Fruit fly (Drosophila melanogaster): Measurements from ENCODE around the gene CG31229.

The CG31229 gene

DNA sequence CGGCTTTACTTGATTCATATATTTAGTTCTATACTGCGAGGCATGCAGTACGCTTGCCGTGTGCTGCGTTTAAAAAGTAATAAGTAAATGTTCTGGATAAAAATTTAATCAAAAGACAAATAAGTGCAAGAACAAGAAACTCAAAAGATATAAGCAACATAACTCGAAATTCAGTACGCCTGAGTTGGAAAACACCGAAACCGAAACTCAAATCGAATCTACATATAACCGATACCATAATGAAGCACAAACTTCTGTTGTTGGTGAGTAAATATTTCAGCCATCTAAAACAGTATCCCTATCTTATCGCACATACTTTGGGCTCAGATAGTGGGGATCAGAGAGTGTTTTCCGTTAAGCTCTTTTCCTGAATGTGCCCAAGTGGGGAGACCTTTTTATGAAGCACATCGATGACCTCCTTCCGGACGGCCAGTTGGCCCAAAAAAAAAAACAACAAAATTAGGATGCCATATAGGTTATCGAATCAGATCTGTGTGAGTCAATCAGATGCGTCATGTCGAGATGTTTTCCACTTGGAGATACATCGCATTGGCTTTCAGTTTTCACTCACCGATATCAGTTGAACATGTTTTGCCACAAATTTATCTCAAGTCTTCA lies 3.6 kb downstream of the CG31229 start, which contains the start of gene CG31230 (continued):
- TF ChIP-seq Hand (GFP tag; optimal IDR thresholded peaks at IDR 0.05) = no peak
- TF ChIP-seq CG31365 (tag; optimal IDR thresholded peaks at IDR 0.05) = peak; percentile 2
- TF ChIP-seq Lim3 (GFP tag; IDR thresholded peaks at IDR 0.05) = no peak
- no peak for TF ChIP-seq Opbp (GFP tag; IDR thresholded peaks at IDR 0.05; ENCODE audit: partially characterized antibody)
- no peak for TF ChIP-seq CG9797 (GFP tag; optimal IDR thresholded peaks at IDR 0.05)
- TF ChIP-seq fd102C (GFP tag; optimal IDR thresholded peaks at IDR 0.05) = no peak
- TF ChIP-seq corto (GFP tag; optimal IDR thresholded peaks at IDR 0.05) = no peak
- TF ChIP-seq Spps (tag; optimal IDR thresholded peaks at IDR 0.05) = no peak
- TF ChIP-seq CG3065 (GFP tag; optimal IDR thresholded peaks at IDR 0.05) = no peak
- no peak for TF ChIP-seq ewg (GFP tag; optimal IDR thresholded peaks at IDR 0.05)
- no peak for TF ChIP-seq dimm (GFP tag; IDR thresholded peaks at IDR 0.05)
- TF ChIP-seq CG7357 (GFP tag; IDR thresholded peaks at IDR 0.05) = no peak
- TF ChIP-seq Taf1 (GFP tag; IDR thresholded peaks at IDR 0.05) = no peak
- no peak for TF ChIP-seq fu2 (GFP tag; optimal IDR thresholded peaks at IDR 0.05)
- TF ChIP-seq sob (GFP tag; IDR thresholded peaks at IDR 0.05) = no peak
- TF ChIP-seq Vsx1 (GFP tag; optimal IDR thresholded peaks at IDR 0.05) = no peak
- TF ChIP-seq Pdp1 (GFP tag; optimal IDR thresholded peaks at IDR 0.05) = no peak
- TF ChIP-seq Blimp-1 (GFP tag; optimal IDR thresholded peaks at IDR 0.05) = no peak
- TF ChIP-seq Sry-β (GFP tag; optimal IDR thresholded peaks at IDR 0.05) = no peak
- TF ChIP-seq CG8089 (GFP tag; optimal IDR thresholded peaks at IDR 0.05) = no peak
- TF ChIP-seq gro (GFP tag; optimal IDR thresholded peaks at IDR 0.05) = no peak
- no peak for TF ChIP-seq TFAM (GFP tag; optimal IDR thresholded peaks at IDR 0.05)
- TF ChIP-seq CG1603 (tag; optimal IDR thresholded peaks at IDR 0.05) = no peak
- no peak for TF ChIP-seq nau (GFP tag; optimal IDR thresholded peaks at IDR 0.05)
- no peak for TF ChIP-seq odd (GFP tag; optimal IDR thresholded peaks at IDR 0.05)
- no peak for TF ChIP-seq Hr39 (optimal IDR thresholded peaks at IDR 0.05)
- no peak for TF ChIP-seq BtbVII (GFP tag; optimal IDR thresholded peaks at IDR 0.05)
- TF ChIP-seq CG9932 (GFP tag; IDR thresholded peaks at IDR 0.05) = no peak
- no peak for TF ChIP-seq CG12155 (GFP tag; optimal IDR thresholded peaks at IDR 0.05)
- TF ChIP-seq CG2116 (GFP tag; optimal IDR thresholded peaks at IDR 0.05) = no peak
- TF ChIP-seq Jarid2 (GFP tag; optimal IDR thresholded peaks at IDR 0.05) = peak; percentile 50
- TF ChIP-seq sr (GFP tag; IDR thresholded peaks at IDR 0.05) = no peak
- peak; percentile 29 for TF ChIP-seq lab (GFP tag; optimal IDR thresholded peaks at IDR 0.05)
- TF ChIP-seq unpg (GFP tag; optimal IDR thresholded peaks at IDR 0.05) = no peak
- TF ChIP-seq Med (GFP tag) = peak; percentile 39
- TF ChIP-seq CG7987 (GFP tag; optimal IDR thresholded peaks at IDR 0.05) = no peak
- no peak for TF ChIP-seq ase (GFP tag; IDR thresholded peaks at IDR 0.05)
- no peak for TF ChIP-seq jing (GFP tag; optimal IDR thresholded peaks at IDR 0.05)

DNA sequence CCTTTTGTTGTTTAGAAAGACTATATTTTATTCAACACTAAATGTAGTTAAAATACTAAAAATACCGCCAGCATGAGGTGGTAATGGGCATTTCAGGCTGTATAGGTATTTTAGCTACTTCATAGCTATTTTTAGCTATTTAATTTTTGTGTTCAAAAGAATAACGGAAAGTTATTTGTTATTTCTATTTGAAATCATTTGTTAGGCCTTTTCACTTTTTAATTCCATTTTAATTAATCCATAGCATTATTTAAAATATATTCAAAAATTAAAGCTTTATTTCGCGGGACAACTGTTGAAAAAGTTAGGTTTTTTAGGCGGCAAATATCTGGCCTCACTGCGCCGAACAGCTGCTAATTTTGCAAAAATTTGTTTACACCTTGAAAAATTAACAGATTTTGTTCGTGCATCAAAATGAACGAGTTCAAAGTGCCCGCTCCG lies 9.9 kb downstream of the CG31229 start, which contains the start of the genes dind and CG7706:
Gene dind (minus strand): TSS at position 40 of the 441 bp plus-strand sequence.
Gene CG7706 (plus strand): TSS at position 319 of the 441 bp plus-strand sequence.
- TF ChIP-seq Hmr (GFP tag; optimal IDR thresholded peaks at IDR 0.05) = no peak
- peak; percentile 81 for TF ChIP-seq nmo (GFP tag; optimal IDR thresholded peaks at IDR 0.05)
- no peak for TF ChIP-seq Fer2 (tag; optimal IDR thresholded peaks at IDR 0.05)
- no peak for TF ChIP-seq Oli (tag; optimal IDR thresholded peaks at IDR 0.05)
- TF ChIP-seq phol (tag; optimal IDR thresholded peaks at IDR 0.05) = peak; percentile 52
- TF ChIP-seq zen (tag; optimal IDR thresholded peaks at IDR 0.05) = no peak
- TF ChIP-seq CG18011 (GFP tag; optimal IDR thresholded peaks at IDR 0.05) = peak; percentile 42
- TF ChIP-seq Jarid2 (GFP tag; optimal IDR thresholded peaks at IDR 0.05) = no peak
- TF ChIP-seq Lim3 (GFP tag; IDR thresholded peaks at IDR 0.05) = no peak
- TF ChIP-seq Abd-B (GFP tag; optimal IDR thresholded peaks at IDR 0.05) = peak; percentile 7
- TF ChIP-seq chif (GFP tag; optimal IDR thresholded peaks at IDR 0.05) = peak in 1 of 2 experiments; percentile 8
- TF ChIP-seq scrt (GFP tag; optimal IDR thresholded peaks at IDR 0.05) = peak; percentile 69
- peak; percentile 9 for TF ChIP-seq CG15514 (GFP tag; optimal IDR thresholded peaks at IDR 0.05)
- peak; percentile 86 for TF ChIP-seq ssp (GFP tag; IDR thresholded peaks at IDR 0.05)
- TF ChIP-seq mam (GFP tag; optimal IDR thresholded peaks at IDR 0.05) = no peak

Measured in whole organism, embryonic.